Fruit fly (Drosophila melanogaster) whole organism, adult: ENCODE data around the gene mRpL45.

Experiments used
- CG11617 ChIP-seq: fragments of 200-800 bp; sonication (Bioruptor generic); optimal IDR thresholded peaks from 2 replicates; lab custom pipeline; 2017; ENCODE audit warnings: mild to moderate bottlenecking, missing biosample characterization, missing genetic modification reagents, missing genetic modification characterization
- CG12768 ChIP-seq: fragments of 200-800 bp; sonication (Bioruptor generic); optimal IDR thresholded peaks from 2 replicates; lab custom pipeline; 2017; ENCODE audit warnings: missing biosample characterization, missing genetic modification characterization, mild to moderate bottlenecking, moderate library complexity, missing genetic modification reagents
- CG14711 ChIP-seq: fragments of 200-800 bp; sonication (Bioruptor generic); optimal IDR thresholded peaks from 2 replicates; lab custom pipeline; 2018; ENCODE audit warnings: missing biosample characterization, mild to moderate bottlenecking, missing genetic modification characterization, moderate library complexity
- CG1620 ChIP-seq: fragments of 200-800 bp; sonication (Bioruptor generic); optimal IDR thresholded peaks from 2 replicates; lab custom pipeline; 2016; ENCODE audit warnings: missing biosample characterization, missing genetic modification characterization
- CG33017 ChIP-seq: fragments of 200-800 bp; sonication (Bioruptor generic); optimal IDR thresholded peaks from 2 replicates; lab custom pipeline; 2018; ENCODE audit warnings: missing biosample characterization, mild to moderate bottlenecking, missing genetic modification characterization, moderate library complexity
- CG5204 ChIP-seq: fragments of 200-800 bp; sonication (Bioruptor generic); optimal IDR thresholded peaks from 2 replicates; lab custom pipeline; 2016; ENCODE audit warnings: missing biosample characterization, missing genetic modification characterization
- CG7045 ChIP-seq: fragments of 200-800 bp; sonication (Bioruptor generic); optimal IDR thresholded peaks from 2 replicates; lab custom pipeline; 2017; ENCODE audit warnings: missing biosample characterization, mild to moderate bottlenecking, missing genetic modification characterization
- CG7101 ChIP-seq: fragments of 200-800 bp; sonication (Bioruptor generic); optimal IDR thresholded peaks from 2 replicates; lab custom pipeline; 2018; ENCODE audit warnings: missing biosample characterization, mild to moderate bottlenecking, missing genetic modification characterization, moderate library complexity
- Clk ChIP-seq: fragments of 200-800 bp; sonication (Bioruptor generic); optimal IDR thresholded peaks from 2 replicates; lab custom pipeline; 2017; ENCODE audit warnings: missing biosample characterization, missing genetic modification characterization
- Crg-1 ChIP-seq: fragments of 200-800 bp; sonication (Bioruptor generic); optimal IDR thresholded peaks from 2 replicates; lab custom pipeline; 2016; ENCODE audit warnings: missing biosample characterization, missing genetic modification characterization
- Hr96 ChIP-seq: fragments of 200-800 bp; sonication (Bioruptor generic); optimal IDR thresholded peaks from 2 replicates; lab custom pipeline; 2016; ENCODE audit warnings: missing biosample characterization, missing genetic modification characterization
- Mnt ChIP-seq: fragments of 200-800 bp; sonication (Bioruptor generic); optimal IDR thresholded peaks from 2 replicates; lab custom pipeline; 2016; ENCODE audit warnings: missing biosample characterization, mild to moderate bottlenecking, missing genetic modification characterization
- bab1 ChIP-seq: fragments of 200-800 bp; sonication (Bioruptor generic); optimal IDR thresholded peaks from 3 replicates; lab custom pipeline; 2019; ENCODE audit warnings: missing biosample characterization, mild to moderate bottlenecking, missing genetic modification characterization, moderate library complexity
- cic ChIP-seq: fragments of 200-800 bp; sonication (Bioruptor generic); optimal IDR thresholded peaks from 2 replicates; lab custom pipeline; 2017; ENCODE audit warnings: missing biosample characterization, mild to moderate bottlenecking, missing genetic modification characterization, moderate library complexity
- cnc ChIP-seq, 2 experiments: fragments of >200 bp; optimal IDR thresholded peaks; 2 replicates each; lab custom pipeline; 2017
- kay ChIP-seq: fragments of 200-800 bp; sonication (Bioruptor generic); peaks from one replicate; lab custom pipeline; 2016; ENCODE audit warnings: missing biosample characterization, missing genetic modification characterization, borderline replicate concordance
- ovo ChIP-seq: fragments of 200-800 bp; sonication (Bioruptor generic); optimal IDR thresholded peaks from 2 replicates; lab custom pipeline; 2016; ENCODE audit warnings: missing biosample characterization, missing genetic modification characterization
- pad ChIP-seq: fragments of 200-800 bp; sonication (Bioruptor generic); optimal IDR thresholded peaks from 3 replicates; lab custom pipeline; 2017; ENCODE audit warnings: missing biosample characterization, missing genetic modification characterization, mild to moderate bottlenecking, moderate library complexity, missing genetic modification reagents
- tj ChIP-seq: fragments of 200-800 bp; sonication (Bioruptor generic); optimal IDR thresholded peaks from 3 replicates; lab custom pipeline; 2017; ENCODE audit warnings: missing biosample characterization, mild to moderate bottlenecking, missing genetic modification characterization, moderate library complexity
- toe ChIP-seq: fragments of 200-800 bp; sonication (Bioruptor generic); optimal IDR thresholded peaks from 2 replicates; lab custom pipeline; 2016; ENCODE audit warnings: missing biosample characterization, missing genetic modification characterization

Gene mRpL45

dm6 chr3R:22663115-22663514, 44.8 kb downstream of the mRpL45 start:
- TF ChIP-seq CG5204 (no peak), kay (GFP tag; lab: Kevin White, UChicago) (no peak), cnc (optimal IDR thresholded peaks at IDR 0.05; lab: Kevin White, UChicago) (no peak), CG14711 (tag; lab: Kevin White, UChicago) (no peak), cic (GFP tag; lab: Kevin White, UChicago) (no peak), bab1 (GFP tag; lab: Kevin White, UChicago) (no peak), CG7045 (GFP tag; lab: Kevin White, UChicago) (no peak), CG11617 (GFP tag; lab: Kevin White, UChicago) (no peak), Mnt (GFP tag; lab: Kevin White, UChicago) (no peak), ovo (GFP tag; lab: Kevin White, UChicago) (no peak), CG12768 (no peak), toe (no peak), CG7101 (tag; lab: Kevin White, UChicago) (no peak), CG33017 (no peak), CG1620 (GFP tag; lab: Kevin White, UChicago) (no peak)

- TF ChIP-seq Clk (GFP tag; lab: Kevin White, UChicago) (no peak), CG33017 (no peak), kay (GFP tag; lab: Kevin White, UChicago) (no peak), cic (GFP tag; lab: Kevin White, UChicago) (no peak), ovo (GFP tag; lab: Kevin White, UChicago) (no peak), toe (no peak)
Observed at dm6 chr3R:22664274-22664673, 46.0 kb downstream of the mRpL45 start.

- TF ChIP-seq ovo (GFP tag; lab: Kevin White, UChicago) (peak; percentile 32), kay (GFP tag; lab: Kevin White, UChicago) (no peak), cnc (optimal IDR thresholded peaks at IDR 0.05; lab: Kevin White, UChicago) (no peak), CG11617 (GFP tag; lab: Kevin White, UChicago) (no peak), Crg-1 (GFP tag; lab: Kevin White, UChicago) (no peak), CG1620 (GFP tag; lab: Kevin White, UChicago) (no peak), Clk (GFP tag; lab: Kevin White, UChicago) (no peak), CG7045 (GFP tag; lab: Kevin White, UChicago) (no peak), CG7101 (tag; lab: Kevin White, UChicago) (no peak), tj (GFP tag; lab: Kevin White, UChicago) (peak; percentile 96), CG5204 (no peak), Hr96 (GFP tag; lab: Kevin White, UChicago) (peak; percentile 26), Mnt (GFP tag; lab: Kevin White, UChicago) (peak; percentile 8), CG14711 (tag; lab: Kevin White, UChicago) (no peak), pad (GFP tag; lab: Kevin White, UChicago) (peak; percentile 94), bab1 (GFP tag; lab: Kevin White, UChicago) (peak; percentile 50), CG12768 (no peak), cic (GFP tag; lab: Kevin White, UChicago) (no peak), toe (no peak), CG33017 (no peak)
Observed at dm6 chr3R:22666449-22667283, 48.4 kb downstream of the mRpL45 start.

dm6 chr3R:22667284-22667958, 49.1 kb downstream of the mRpL45 start:
- TF ChIP-seq CG11617 (GFP tag; lab: Kevin White, UChicago) (peak; percentile 60), kay (GFP tag; lab: Kevin White, UChicago) (no peak), CG5204 (peak; percentile 61), CG12768 (peak; percentile 72), cnc (optimal IDR thresholded peaks at IDR 0.05; lab: Kevin White, UChicago) (no peak), tj (GFP tag; lab: Kevin White, UChicago) (no peak), CG7101 (tag; lab: Kevin White, UChicago) (peak; percentile 74), CG33017 (peak; percentile 41), pad (GFP tag; lab: Kevin White, UChicago) (peak; percentile 76), CG7045 (GFP tag; lab: Kevin White, UChicago) (peak; percentile 84), Clk (GFP tag; lab: Kevin White, UChicago) (peak; percentile 15), bab1 (GFP tag; lab: Kevin White, UChicago) (peak; percentile 92), cic (GFP tag; lab: Kevin White, UChicago) (no peak), ovo (GFP tag; lab: Kevin White, UChicago) (no peak), Crg-1 (GFP tag; lab: Kevin White, UChicago) (peak; percentile 48), Mnt (GFP tag; lab: Kevin White, UChicago) (peak; percentile 5), CG14711 (tag; lab: Kevin White, UChicago) (peak; percentile 84), Hr96 (GFP tag; lab: Kevin White, UChicago) (peak; percentile 69), toe (peak; percentile 54), CG1620 (GFP tag; lab: Kevin White, UChicago) (peak; percentile 12)

dm6 chr3R:22667959-22668316, 49.6 kb downstream of the mRpL45 start:
- TF ChIP-seq tj (GFP tag; lab: Kevin White, UChicago) (peak; percentile 95), pad (GFP tag; lab: Kevin White, UChicago) (no peak), Crg-1 (GFP tag; lab: Kevin White, UChicago) (no peak), CG14711 (tag; lab: Kevin White, UChicago) (no peak)
